Fruit fly (Drosophila melanogaster) whole organism, embryonic: Measurements from ENCODE around the gene CG2157.

ENCODE experiments used
- Adf1 ChIP-seq: fragments of 200-800 bp; sonication (Bioruptor generic); IDR thresholded peaks from 2 replicates; pipeline ENCODE4 v1.3.6; 2022; ENCODE audit warnings: missing biosample characterization, missing genetic modification characterization
- Aef1 ChIP-seq: fragments of 200-800 bp; sonication (Bioruptor generic); IDR thresholded peaks from 3 replicates; pipeline ENCODE4 v1.3.6; 2022; ENCODE audit warnings: missing biosample characterization, missing genetic modification characterization
- Atf-2 ChIP-seq: fragments of 200-800 bp; sonication (Bioruptor generic); optimal IDR thresholded peaks from 2 replicates; lab custom pipeline; 2016; ENCODE audit warnings: missing biosample characterization, missing genetic modification characterization
- Blimp-1 ChIP-seq: fragments of 200-800 bp; sonication (Bioruptor generic); optimal IDR thresholded peaks from 3 replicates; lab custom pipeline; 2018; ENCODE audit warnings: missing biosample characterization, missing genetic modification characterization, mild to moderate bottlenecking, moderate library complexity, missing genetic modification reagents
- CG10462 ChIP-seq: fragments of 200-800 bp; sonication (Bioruptor generic); optimal IDR thresholded peaks from 2 replicates; lab custom pipeline; 2016; ENCODE audit warnings: missing biosample characterization, missing genetic modification characterization
- CG10543 ChIP-seq: fragments of 200-800 bp; sonication (Bioruptor generic); optimal IDR thresholded peaks from 3 replicates; lab custom pipeline; 2017; ENCODE audit warnings: missing biosample characterization, mild to moderate bottlenecking, missing genetic modification characterization, moderate library complexity
- CG11560 ChIP-seq: fragments of 200-800 bp; sonication (Bioruptor generic); IDR thresholded peaks from 3 replicates; pipeline ENCODE4 v1.3.6; 2022; ENCODE audit warnings: missing biosample characterization, missing genetic modification characterization
- CG11696 ChIP-seq: fragments of 200-800 bp; sonication (Bioruptor generic); IDR thresholded peaks from 2 replicates; pipeline ENCODE4 v1.3.6; 2022; ENCODE audit warnings: missing biosample characterization, missing genetic modification characterization
- CG12155 ChIP-seq: fragments of 200-800 bp; sonication (Bioruptor generic); optimal IDR thresholded peaks from 3 replicates; lab custom pipeline; 2016; ENCODE audit warnings: missing biosample characterization, missing genetic modification characterization
- CG12659 ChIP-seq: fragments of 200-800 bp; sonication (Bioruptor generic); optimal IDR thresholded peaks from 3 replicates; lab custom pipeline; 2017; ENCODE audit warnings: mild to moderate bottlenecking, missing biosample characterization, missing genetic modification reagents, missing genetic modification characterization
- CG13296 ChIP-seq: fragments of 200-800 bp; sonication (Bioruptor generic); optimal IDR thresholded peaks from 3 replicates; lab custom pipeline; 2018; ENCODE audit warnings: missing biosample characterization, mild to moderate bottlenecking, missing genetic modification characterization
- CG14667 ChIP-seq: fragments of 200-800 bp; sonication (Bioruptor generic); IDR thresholded peaks from 2 replicates; pipeline ENCODE4 v1.3.6; 2022; ENCODE audit warnings: missing biosample characterization, missing genetic modification characterization
- CG1647 ChIP-seq: fragments of 200-800 bp; sonication (Bioruptor generic); optimal IDR thresholded peaks from 3 replicates; lab custom pipeline; 2016; ENCODE audit warnings: missing biosample characterization, missing genetic modification characterization
- CG16813 ChIP-seq: fragments of 200-800 bp; sonication (Bioruptor generic); IDR thresholded peaks from 3 replicates; pipeline ENCODE4 v1.3.6; 2022; ENCODE audit warnings: missing biosample characterization, missing genetic modification characterization; ENCODE audit not compliant: partially characterized antibody
- CG17612 ChIP-seq: fragments of 200-800 bp; sonication (Bioruptor generic); IDR thresholded peaks from 2 replicates; pipeline ENCODE4 v1.3.6; 2022; ENCODE audit warnings: missing biosample characterization, missing genetic modification characterization
- CG1832 ChIP-seq: fragments of 200-800 bp; sonication (Bioruptor generic); optimal IDR thresholded peaks from 2 replicates; lab custom pipeline; 2017; ENCODE audit warnings: missing biosample characterization, mild to moderate bottlenecking, missing genetic modification characterization, inconsistent platforms
- CG30431 ChIP-seq: fragments of 200-800 bp; sonication (Bioruptor generic); optimal IDR thresholded peaks from 2 replicates; lab custom pipeline; 2017; ENCODE audit warnings: missing biosample characterization, missing genetic modification characterization
- CG34422 ChIP-seq: fragments of 200-800 bp; sonication (Bioruptor generic); IDR thresholded peaks from 3 replicates; pipeline ENCODE4 v1.3.6; 2022; ENCODE audit warnings: missing biosample characterization, missing genetic modification characterization
- CG3726 ChIP-seq: fragments of 200-800 bp; sonication (Bioruptor generic); IDR thresholded peaks from 3 replicates; pipeline ENCODE4, ENCODE4 v1.3.6; 2022; ENCODE audit warnings: missing biosample characterization, missing genetic modification characterization
- CG4282 ChIP-seq: fragments of 200-800 bp; sonication (Bioruptor generic); optimal IDR thresholded peaks from 2 replicates; lab custom pipeline; 2016; ENCODE audit warnings: missing biosample characterization, missing genetic modification characterization
- CG4360 ChIP-seq: fragments of 200-800 bp; sonication (Bioruptor generic); IDR thresholded peaks from 2 replicates; pipeline ENCODE4 v1.3.6; 2022; ENCODE audit warnings: missing biosample characterization, missing genetic modification characterization
- CG4730 ChIP-seq: fragments of 200-800 bp; sonication (Bioruptor generic); IDR thresholded peaks from 2 replicates; pipeline ENCODE4 v1.3.6; 2022; ENCODE audit warnings: missing biosample characterization, missing genetic modification characterization
- CG8359 ChIP-seq: fragments of 200-800 bp; sonication (Bioruptor generic); optimal IDR thresholded peaks from 2 replicates; lab custom pipeline; 2017; ENCODE audit warnings: missing biosample characterization, mild to moderate bottlenecking, missing genetic modification characterization, borderline replicate concordance
- HLH3B ChIP-seq: fragments of 200-800 bp; sonication (Bioruptor generic); IDR thresholded peaks from 2 replicates; pipeline ENCODE4 v1.3.6; 2022; ENCODE audit warnings: missing biosample characterization, missing genetic modification characterization
- MESR4 ChIP-seq: fragments of 200-800 bp; sonication (Bioruptor generic); optimal IDR thresholded peaks from 2 replicates; lab custom pipeline; 2018; ENCODE audit warnings: missing biosample characterization, mild to moderate bottlenecking, missing genetic modification characterization, moderate library complexity
- Myb ChIP-seq: fragments of 200-800 bp; sonication (Bioruptor generic); optimal IDR thresholded peaks from 2 replicates; lab custom pipeline; 2016; ENCODE audit warnings: missing biosample characterization, missing genetic modification characterization
- Oaz ChIP-seq: fragments of 200-800 bp; sonication (Bioruptor generic); IDR thresholded peaks from 2 replicates; pipeline ENCODE4 v1.3.6; 2022; ENCODE audit warnings: missing biosample characterization, missing genetic modification characterization
- PHDP ChIP-seq: fragments of 200-800 bp; sonication (Bioruptor generic); optimal IDR thresholded peaks from 3 replicates; lab custom pipeline; 2018; ENCODE audit warnings: missing biosample characterization, mild to moderate bottlenecking, missing genetic modification characterization, moderate library complexity
- Sin3A ChIP-seq: fragments of >200 bp; optimal IDR thresholded peaks from 2 replicates; lab custom pipeline; 2018
- Sox102F ChIP-seq: fragments of 200-800 bp; sonication (Bioruptor generic); optimal IDR thresholded peaks from 2 replicates; lab custom pipeline; 2018; ENCODE audit warnings: missing biosample characterization, mild to moderate bottlenecking, missing genetic modification characterization, moderate library complexity
- aop ChIP-seq: fragments of 200-800 bp; sonication (Bioruptor generic); IDR thresholded peaks from 2 replicates; pipeline ENCODE4 v1.3.6; 2022; ENCODE audit warnings: missing biosample characterization, missing genetic modification characterization
- ase ChIP-seq: fragments of 200-800 bp; sonication (Bioruptor generic); IDR thresholded peaks from 3 replicates; pipeline ENCODE4 v1.3.6; 2022; ENCODE audit warnings: missing biosample characterization, missing genetic modification characterization
- bigmax ChIP-seq: fragments of 200-800 bp; sonication (Bioruptor generic); optimal IDR thresholded peaks from 2 replicates; lab custom pipeline; 2018; ENCODE audit warnings: missing biosample characterization, mild to moderate bottlenecking, missing genetic modification characterization
- ci ChIP-seq: fragments of 200-800 bp; sonication (Bioruptor generic); IDR thresholded peaks from 3 replicates; pipeline ENCODE4 v1.3.6; 2022; ENCODE audit warnings: missing biosample characterization, missing genetic modification characterization
- dati ChIP-seq: fragments of 200-800 bp; sonication (Bioruptor generic); IDR thresholded peaks from 2 replicates; pipeline ENCODE4 v1.3.6; 2022; ENCODE audit warnings: missing biosample characterization, missing genetic modification characterization
- exex ChIP-seq: fragments of 200-800 bp; sonication (Bioruptor generic); optimal IDR thresholded peaks from 4 replicates; lab custom pipeline; 2018; ENCODE audit warnings: missing biosample characterization, mild to moderate bottlenecking, missing genetic modification characterization, moderate library complexity
- fu2 ChIP-seq: fragments of 200-800 bp; sonication (Bioruptor generic); optimal IDR thresholded peaks from 2 replicates; lab custom pipeline; 2016; ENCODE audit warnings: missing biosample characterization, missing genetic modification characterization
- gro ChIP-seq: fragments of 200-800 bp; sonication (Bioruptor generic); optimal IDR thresholded peaks from 2 replicates; lab custom pipeline; 2016; ENCODE audit warnings: missing biosample characterization, missing genetic modification characterization
- hb ChIP-seq: fragments of 200-800 bp; sonication (Bioruptor generic); IDR thresholded peaks from 3 replicates; pipeline ENCODE4 v1.3.6; 2022; ENCODE audit warnings: missing biosample characterization, missing genetic modification characterization; ENCODE audit not compliant: partially characterized antibody
- kni ChIP-seq: fragments of 200-800 bp; sonication (Bioruptor generic); optimal IDR thresholded peaks from 3 replicates; lab custom pipeline; 2017; ENCODE audit warnings: mild to moderate bottlenecking, missing biosample characterization, missing genetic modification reagents, missing genetic modification characterization
- nom ChIP-seq: fragments of 200-800 bp; sonication (Bioruptor generic); optimal IDR thresholded peaks from 2 replicates; lab custom pipeline; 2017; ENCODE audit warnings: missing biosample characterization, missing genetic modification characterization, mild to moderate bottlenecking, moderate library complexity, missing genetic modification reagents
- oc ChIP-seq: fragments of 200-800 bp; sonication (Bioruptor generic); optimal IDR thresholded peaks from 2 replicates; lab custom pipeline; 2018; ENCODE audit warnings: missing biosample characterization, mild to moderate bottlenecking, missing genetic modification characterization, moderate library complexity
- org-1 ChIP-seq: fragments of 200-800 bp; sonication (Bioruptor generic); optimal IDR thresholded peaks from 2 replicates; lab custom pipeline; 2017; ENCODE audit warnings: missing biosample characterization, missing genetic modification characterization
- pnt ChIP-seq: fragments of 200-800 bp; sonication (Bioruptor generic); optimal IDR thresholded peaks from 3 replicates; lab custom pipeline; 2016; ENCODE audit warnings: missing biosample characterization, missing genetic modification characterization
- slbo ChIP-seq: fragments of 200-800 bp; sonication (Bioruptor generic); IDR thresholded peaks from 2 replicates; pipeline ENCODE4 v1.3.6; 2022; ENCODE audit warnings: missing biosample characterization, missing genetic modification characterization
- slp2 ChIP-seq: fragments of 200-800 bp; sonication (Bioruptor generic); optimal IDR thresholded peaks from 2 replicates; lab custom pipeline; 2016; ENCODE audit warnings: missing biosample characterization, missing genetic modification characterization
- tio ChIP-seq: fragments of 200-800 bp; sonication (Bioruptor generic); optimal IDR thresholded peaks from 2 replicates; lab custom pipeline; 2017; ENCODE audit warnings: missing biosample characterization, missing genetic modification characterization, inconsistent platforms
- tup ChIP-seq: fragments of 200-800 bp; sonication (Bioruptor generic); optimal IDR thresholded peaks from 2 replicates; lab custom pipeline; 2016; ENCODE audit warnings: missing biosample characterization, mild to moderate bottlenecking, missing genetic modification characterization, moderate library complexity
- vvl ChIP-seq: fragments of 200-800 bp; sonication (Bioruptor generic); IDR thresholded peaks from 2 replicates; pipeline ENCODE4 v1.3.6; 2022; ENCODE audit warnings: missing biosample characterization, missing genetic modification characterization
- wdn ChIP-seq: fragments of 200-800 bp; sonication (Bioruptor generic); IDR thresholded peaks from 2 replicates; pipeline ENCODE4 v1.3.6; 2022; ENCODE audit warnings: missing biosample characterization, missing genetic modification characterization
- zf30C ChIP-seq: fragments of 200-800 bp; sonication (Bioruptor generic); optimal IDR thresholded peaks from 3 replicates; lab custom pipeline; 2018; ENCODE audit warnings: missing biosample characterization, mild to moderate bottlenecking, missing genetic modification characterization

The CG2157 gene

dm6 chrX:10857376-10857775, 11.7 kb upstream of the CG2157 start, which contains the start of the genes sofe and CG2186 (continued):
- TF ChIP-seq CG11696 (no peak), Myb (GFP tag; lab: Kevin White, UChicago) (peak; percentile 91), HLH3B (GFP tag; lab: Robert Waterston, UW) (0 out of 2 replicates have a peak, but pooled peaks have one; percentile 26), pnt (GFP tag; lab: Kevin White, UChicago) (peak; percentile 35), gro (GFP tag; lab: Kevin White, UChicago) (peak; percentile 46), CG1647 (GFP tag; lab: Kevin White, UChicago) (peak; percentile 39), CG4282 (GFP tag; lab: Kevin White, UChicago) (no peak), CG12659 (GFP tag; lab: Kevin White, UChicago) (peak; percentile 46), vvl (GFP tag; lab: Robert Waterston, UW) (peak; percentile 64; the same call in 1 of the 2 replicates), Sox102F (GFP tag; lab: Kevin White, UChicago) (no peak), Atf-2 (GFP tag; lab: Kevin White, UChicago) (peak; percentile 33), Adf1 (GFP tag; lab: Robert Waterston, UW) (no peak), CG30431 (no peak), tio (GFP tag; lab: Kevin White, UChicago) (no peak), CG14667 (GFP tag; lab: Robert Waterston, UW) (no peak), kni (GFP tag; lab: Kevin White, UChicago) (peak; percentile 2), org-1 (GFP tag; lab: Kevin White, UChicago) (no peak), CG4360 (no peak), CG12155 (GFP tag; lab: Kevin White, UChicago) (peak; percentile 68), CG10462 (GFP tag; lab: Kevin White, UChicago) (no peak), CG1832 (no peak), ci (peak; percentile 60; the same call in 2 of the 3 replicates), Sin3A (lab: Kevin White, UChicago) (peak; percentile 87), aop (no peak), ase (GFP tag; lab: Robert Waterston, UW) (no peak), slbo (GFP tag; lab: Robert Waterston, UW) (peak; percentile 67), hb (GFP tag; lab: Robert Waterston, UW) (peak; percentile 76), CG11560 (no peak), CG34422 (GFP tag; lab: Robert Waterston, UW) (no peak), oc (tag; lab: Kevin White, UChicago) (no peak), CG8359 (GFP tag; lab: Kevin White, UChicago) (no peak), CG3726 (GFP tag; lab: Robert Waterston, UW) (no peak), nom (GFP tag; lab: Kevin White, UChicago) (no peak), CG16813 (peak; percentile 86), slp2 (GFP tag; lab: Kevin White, UChicago) (peak; percentile 37), CG4730 (no peak), CG10543 (peak; percentile 27), wdn (GFP tag; lab: Robert Waterston, UW) (no peak), tup (GFP tag; lab: Kevin White, UChicago) (no peak), bigmax (GFP tag; lab: Kevin White, UChicago) (no peak), Aef1 (GFP tag; lab: Robert Waterston, UW) (0 out of 3 replicates have a peak, but pooled peaks have one; percentile 20), MESR4 (no peak), Oaz (GFP tag; lab: Robert Waterston, UW) (no peak), fu2 (GFP tag; lab: Kevin White, UChicago) (peak; percentile 28), exex (tag; lab: Kevin White, UChicago) (no peak), CG13296 (GFP tag; lab: Kevin White, UChicago) (no peak), Blimp-1 (GFP tag; lab: Kevin White, UChicago) (no peak), PHDP (tag; lab: Kevin White, UChicago) (peak; percentile 55), zf30C (GFP tag; lab: Kevin White, UChicago) (no peak), CG17612 (GFP tag; lab: Robert Waterston, UW) (no peak), dati (no peak)
